Worm (Caenorhabditis elegans): ENCODE results near the gene mrp-8.

The mrp-8 gene

ce11 chrIII:12318794-12319193 is 15.8 kb upstream of the mrp-8 start, which contains the start of gene Y75B8A.28:
TSS of gene Y75B8A.28 (plus strand) at chrIII:12319089.
- TF ChIP-seq nhr-90 (tag; optimal IDR thresholded peaks at IDR 0.05) = no peak
- no peak for TF ChIP-seq lsy-27 (tag; optimal IDR thresholded peaks at IDR 0.05; ENCODE audit: borderline replicate concordance, insufficient read depth)
- no peak for TF ChIP-seq madf-8 (GFP tag; conservative IDR thresholded peaks at IDR 0.05)
- TF ChIP-seq madf-6 (GFP tag; IDR thresholded peaks at IDR 0.05) = no peak
- TF ChIP-seq ekl-4 (GFP tag; IDR thresholded peaks at IDR 0.05) = no peak
- no peak for TF ChIP-seq ztf-6 (GFP tag; IDR thresholded peaks at IDR 0.05)
- TF ChIP-seq F22D6.2 (tag; optimal IDR thresholded peaks at IDR 0.05) = no peak
- TF ChIP-seq hlh-12 (tag; optimal IDR thresholded peaks at IDR 0.05) = no peak
- TF ChIP-seq tlf-1 (GFP tag; optimal IDR thresholded peaks at IDR 0.05) = no peak
- TF ChIP-seq D2030.7 (GFP tag; IDR thresholded peaks at IDR 0.05) = no peak
- TF ChIP-seq lag-1 (GFP tag; IDR thresholded peaks at IDR 0.05) = no peak
- TF ChIP-seq Y95B8A.8 (GFP tag; IDR thresholded peaks at IDR 0.05) = no peak
- TF ChIP-seq ztf-28 (GFP tag; IDR thresholded peaks at IDR 0.05) = no peak
- no peak for TF ChIP-seq cebp-1 (GFP tag; IDR thresholded peaks at IDR 0.05)
- peak; percentile 8 for TF ChIP-seq cebp-1 (tag; optimal IDR thresholded peaks at IDR 0.05)
- TF ChIP-seq let-607 (tag; optimal IDR thresholded peaks at IDR 0.05) = peak in 1 of 2 experiments; percentile 26
- TF ChIP-seq unc-130 (GFP tag; optimal IDR thresholded peaks at IDR 0.05) = no peak
- TF ChIP-seq atf-7 (tag; optimal IDR thresholded peaks at IDR 0.05) = peak; percentile 49
- no peak for TF ChIP-seq F23B12.7 (tag; optimal IDR thresholded peaks at IDR 0.05; ENCODE audit: insufficient read depth)
- TF ChIP-seq pha-4 (tag; optimal IDR thresholded peaks at IDR 0.05) = no peak
- TF ChIP-seq nhr-80 (tag; optimal IDR thresholded peaks at IDR 0.05) = peak; percentile 90
- no peak for TF ChIP-seq sea-2 (GFP tag; IDR thresholded peaks at IDR 0.05)
- TF ChIP-seq rcor-1 (GFP tag; IDR thresholded peaks at IDR 0.05) = no peak
- TF ChIP-seq lin-54 (GFP tag; optimal IDR thresholded peaks at IDR 0.05) = no peak
- TF ChIP-seq T26A5.8 (tag; optimal IDR thresholded peaks at IDR 0.05) = no peak
- no peak for TF ChIP-seq lir-1 (GFP tag; conservative IDR thresholded peaks at IDR 0.05)
- no peak for TF ChIP-seq dox-1 (GFP tag; IDR thresholded peaks at IDR 0.05)
- no peak for TF ChIP-seq ama-1 (optimal IDR thresholded peaks at IDR 0.05)
- no peak for TF ChIP-seq ama-1 (GFP tag; optimal IDR thresholded peaks at IDR 0.05)
- no peak for TF ChIP-seq gei-17 (GFP tag; optimal IDR thresholded peaks at IDR 0.05)
- TF ChIP-seq attf-3 (GFP tag; conservative IDR thresholded peaks at IDR 0.05) = no peak
- TF ChIP-seq F52B5.7 (tag; optimal IDR thresholded peaks at IDR 0.05) = no peak
- TF ChIP-seq ztf-26 (tag; optimal IDR thresholded peaks at IDR 0.05) = no peak
- no peak for TF ChIP-seq hrde-1 (tag; optimal IDR thresholded peaks at IDR 0.05; ENCODE audit: borderline replicate concordance)
- no peak for TF ChIP-seq lsl-1 (GFP tag; optimal IDR thresholded peaks at IDR 0.05)
- no peak for TF ChIP-seq ceh-79 (tag; optimal IDR thresholded peaks at IDR 0.05)
- no peak for TF ChIP-seq tbx-9 (tag; optimal IDR thresholded peaks at IDR 0.05; ENCODE audit: borderline replicate concordance)
- no peak for TF ChIP-seq egl-44 (GFP tag; IDR thresholded peaks at IDR 0.05)
- no peak for TF ChIP-seq pbrm-1 (GFP tag; IDR thresholded peaks at IDR 0.05)
- peak; percentile 77 for TF ChIP-seq unc-62 (GFP tag; optimal IDR thresholded peaks at IDR 0.05)
- TF ChIP-seq ceh-58 (GFP tag; IDR thresholded peaks at IDR 0.05) = no peak
- TF ChIP-seq mcd-1 (GFP tag; IDR thresholded peaks at IDR 0.05) = no peak
- no peak for TF ChIP-seq ceh-91 (GFP tag; IDR thresholded peaks at IDR 0.05)
- TF ChIP-seq dpl-1 (GFP tag; optimal IDR thresholded peaks at IDR 0.05) = no peak
- no peak for TF ChIP-seq chd-7 (tag; optimal IDR thresholded peaks at IDR 0.05)
- no peak for TF ChIP-seq madf-10 (tag; optimal IDR thresholded peaks at IDR 0.05)
- TF ChIP-seq dpff-1 (tag; optimal IDR thresholded peaks at IDR 0.05) = no peak
- TF ChIP-seq ztf-22 (GFP tag; optimal IDR thresholded peaks at IDR 0.05) = peak; percentile 80
- no peak for TF ChIP-seq attf-6 (GFP tag; IDR thresholded peaks at IDR 0.05)
- TF ChIP-seq ceh-100 (GFP tag; IDR thresholded peaks at IDR 0.05) = no peak
- TF ChIP-seq bed-2 (GFP tag; IDR thresholded peaks at IDR 0.05) = no peak

Measured in whole organism, young adult.